Fruit fly (Drosophila melanogaster): ENCODE data around the gene CapaR.

The CapaR gene

DNA sequence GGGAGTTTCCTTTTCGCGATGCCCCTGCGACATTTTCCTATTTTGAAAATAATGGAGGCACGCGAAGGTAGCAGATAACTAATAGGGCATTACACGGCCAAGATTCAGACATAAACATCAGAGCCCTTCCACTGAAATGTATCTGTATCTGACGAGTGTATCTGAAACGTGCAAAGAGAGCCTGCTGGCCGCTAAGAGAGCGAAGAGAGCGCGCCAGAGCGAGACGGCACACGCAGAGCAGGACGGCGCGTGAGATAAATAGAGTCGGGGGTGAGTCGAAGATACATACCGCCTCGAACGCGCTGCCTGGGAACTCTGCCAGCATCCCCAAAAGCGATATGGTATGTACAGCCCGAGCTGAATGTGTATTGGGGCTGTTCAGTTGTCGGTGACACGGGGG, 22.7 kb upstream of the CapaR start (continued):
- TF ChIP-seq CG15696 (tag; optimal IDR thresholded peaks at IDR 0.05), result no peak
- TF ChIP-seq NC2α (GFP tag; optimal IDR thresholded peaks at IDR 0.05), result no peak
- peak; percentile 91 for TF ChIP-seq seq (GFP tag; IDR thresholded peaks at IDR 0.05)
- TF ChIP-seq ham (GFP tag; IDR thresholded peaks at IDR 0.05), result no peak
- no peak for TF ChIP-seq BEAF-32 (GFP tag; optimal IDR thresholded peaks at IDR 0.05)
- no peak for TF ChIP-seq MBD-R2 (GFP tag; IDR thresholded peaks at IDR 0.05)
- peak; percentile 33 for TF ChIP-seq pros (GFP tag; optimal IDR thresholded peaks at IDR 0.05)
- no peak for TF ChIP-seq dati (GFP tag; IDR thresholded peaks at IDR 0.05)
- no peak for TF ChIP-seq CG14014 (GFP tag; IDR thresholded peaks at IDR 0.05)
- TF ChIP-seq nerfin-1 (tag; optimal IDR thresholded peaks at IDR 0.05), result no peak
- TF ChIP-seq odd (GFP tag; optimal IDR thresholded peaks at IDR 0.05), result peak; percentile 1
- TF ChIP-seq CG10321 (GFP tag; IDR thresholded peaks at IDR 0.05), result peak; percentile 78
- peak; percentile 68 for TF ChIP-seq vvl (GFP tag; IDR thresholded peaks at IDR 0.05)
- no peak for TF ChIP-seq cas (GFP tag; IDR thresholded peaks at IDR 0.05)
- no peak for TF ChIP-seq Gug (GFP tag; IDR thresholded peaks at IDR 0.05)
- TF ChIP-seq ind (GFP tag; optimal IDR thresholded peaks at IDR 0.05), result no peak
- TF ChIP-seq CG4282 (GFP tag; optimal IDR thresholded peaks at IDR 0.05), result no peak
- TF ChIP-seq CoRest (tag; optimal IDR thresholded peaks at IDR 0.05), result peak; percentile 11
- no peak for TF ChIP-seq CG9817 (tag; optimal IDR thresholded peaks at IDR 0.05)
- TF ChIP-seq mirr (GFP tag; optimal IDR thresholded peaks at IDR 0.05), result no peak
- TF ChIP-seq Nf-YB (GFP tag; optimal IDR thresholded peaks at IDR 0.05), result peak; percentile 94
- TF ChIP-seq slp2 (GFP tag; optimal IDR thresholded peaks at IDR 0.05), result no peak
- peak; percentile 39 for TF ChIP-seq oc (tag; optimal IDR thresholded peaks at IDR 0.05)
- TF ChIP-seq rib (GFP tag; IDR thresholded peaks at IDR 0.05), result no peak
- no peak for TF ChIP-seq prd (optimal IDR thresholded peaks at IDR 0.05)
- TF ChIP-seq prd (GFP tag; IDR thresholded peaks at IDR 0.05), result no peak
- TF ChIP-seq sob (GFP tag; IDR thresholded peaks at IDR 0.05), result 0 out of 2 replicates have a peak, but pooled peaks have one; percentile 18
- TF ChIP-seq lov (optimal IDR thresholded peaks at IDR 0.05), result no peak
- 0 out of 3 replicates have a peak, but pooled peaks have one; percentile 21 for TF ChIP-seq lov (GFP tag; IDR thresholded peaks at IDR 0.05)
- TF ChIP-seq gcm (GFP tag; optimal IDR thresholded peaks at IDR 0.05), result peak; percentile 57
- TF ChIP-seq Max (GFP tag; optimal IDR thresholded peaks at IDR 0.05), result no peak
- peak; percentile 58 for TF ChIP-seq Jarid2 (GFP tag; optimal IDR thresholded peaks at IDR 0.05)
- TF ChIP-seq Mrtf (GFP tag; IDR thresholded peaks at IDR 0.05), result no peak
- TF ChIP-seq BtbVII (GFP tag; optimal IDR thresholded peaks at IDR 0.05), result no peak
- TF ChIP-seq HLHmδ (GFP tag; optimal IDR thresholded peaks at IDR 0.05), result peak; percentile 63
- no peak for TF ChIP-seq fd3F (GFP tag; optimal IDR thresholded peaks at IDR 0.05)
- TF ChIP-seq ERR (GFP tag; optimal IDR thresholded peaks at IDR 0.05), result no peak
- peak; percentile 95 for TF ChIP-seq Nf-YC (tag; optimal IDR thresholded peaks at IDR 0.05)
- no peak for TF ChIP-seq CG17912 (GFP tag; optimal IDR thresholded peaks at IDR 0.05)
- 0 out of 3 replicates have a peak, but pooled peaks have one; percentile 72 for TF ChIP-seq CG2199 (GFP tag; IDR thresholded peaks at IDR 0.05)
- TF ChIP-seq lab (GFP tag; optimal IDR thresholded peaks at IDR 0.05), result no peak
- no peak for TF ChIP-seq CG2202 (tag; optimal IDR thresholded peaks at IDR 0.05)
- TF ChIP-seq Deaf1 (tag; optimal IDR thresholded peaks at IDR 0.05), result peak; percentile 80
- TF ChIP-seq tx (GFP tag; optimal IDR thresholded peaks at IDR 0.05), result no peak
- TF ChIP-seq her (GFP tag; optimal IDR thresholded peaks at IDR 0.05), result no peak
- TF ChIP-seq GATAe (GFP tag; conservative IDR thresholded peaks at IDR 0.05), result no peak
- TF ChIP-seq vnd (GFP tag; IDR thresholded peaks at IDR 0.05; ENCODE audit: partially characterized antibody), result no peak
- TF ChIP-seq emc (GFP tag; optimal IDR thresholded peaks at IDR 0.05), result no peak
- no peak for TF ChIP-seq Sox102F (GFP tag; optimal IDR thresholded peaks at IDR 0.05)
- TF ChIP-seq ken (GFP tag; IDR thresholded peaks at IDR 0.05), result 0 out of 3 replicates have a peak, but pooled peaks have one; percentile 3
- no peak; the same call in 1 of the 2 replicates for TF ChIP-seq CG32532 (GFP tag; IDR thresholded peaks at IDR 0.05)
- no peak for TF ChIP-seq D19A (tag; optimal IDR thresholded peaks at IDR 0.05)

All from whole organism, embryonic.